Fruit fly (Drosophila melanogaster) whole organism, embryonic: ENCODE data around the gene CG11902.
A peak's percentile ranks its signal among the peaks of the same experiment; 100 is the strongest.

ENCODE experiments used
- BEAF-32 ChIP-seq: fragments of 200-800 bp; sonication (Bioruptor generic); optimal IDR thresholded peaks from 3 replicates; lab custom pipeline; 2017; ENCODE audit warnings: missing biosample characterization, missing genetic modification characterization, mild to moderate bottlenecking, moderate library complexity, missing genetic modification reagents
- Bdp1 ChIP-seq: fragments of 200-800 bp; sonication (Bioruptor generic); optimal IDR thresholded peaks from 3 replicates; lab custom pipeline; 2016; ENCODE audit warnings: missing biosample characterization, missing genetic modification characterization
- C15 ChIP-seq: fragments of 200-800 bp; sonication (Bioruptor generic); IDR thresholded peaks from 3 replicates; pipeline ENCODE4 v1.3.6; 2022; ENCODE audit warnings: missing biosample characterization, missing genetic modification characterization
- CG12155 ChIP-seq: fragments of 200-800 bp; sonication (Bioruptor generic); optimal IDR thresholded peaks from 3 replicates; lab custom pipeline; 2016; ENCODE audit warnings: missing biosample characterization, missing genetic modification characterization
- CG12769 ChIP-seq: fragments of 200-800 bp; sonication (Bioruptor generic); optimal IDR thresholded peaks from 2 replicates; lab custom pipeline; 2019; ENCODE audit warnings: missing biosample characterization, mild to moderate bottlenecking, missing genetic modification characterization, moderate library complexity
- CG13894 ChIP-seq: fragments of 200-800 bp; sonication (Bioruptor generic); optimal IDR thresholded peaks from 3 replicates; lab custom pipeline; 2018; ENCODE audit warnings: missing biosample characterization, mild to moderate bottlenecking, missing genetic modification characterization, moderate library complexity
- CG14441 ChIP-seq: fragments of 200-800 bp; sonication (Bioruptor generic); IDR thresholded peaks from 2 replicates; pipeline ENCODE4 v1.3.6; 2022; ENCODE audit warnings: missing biosample characterization, missing genetic modification characterization
- CG15073 ChIP-seq: fragments of 200-800 bp; sonication (Bioruptor generic); optimal IDR thresholded peaks from 2 replicates; lab custom pipeline; 2016; ENCODE audit warnings: missing biosample characterization, missing genetic modification characterization
- CG16779 ChIP-seq: fragments of 200-800 bp; sonication (Bioruptor generic); IDR thresholded peaks from 2 replicates; pipeline ENCODE4 v1.3.6; 2022; ENCODE audit warnings: missing biosample characterization, missing genetic modification characterization
- CG17385 ChIP-seq: fragments of 200-800 bp; sonication (Bioruptor generic); optimal IDR thresholded peaks from 3 replicates; lab custom pipeline; 2018; ENCODE audit warnings: missing biosample characterization, mild to moderate bottlenecking, missing genetic modification characterization
- CG3838 ChIP-seq: fragments of 200-800 bp; sonication (Bioruptor generic); optimal IDR thresholded peaks from 3 replicates; lab custom pipeline; 2016; ENCODE audit warnings: missing biosample characterization, missing genetic modification characterization
- CG5180 ChIP-seq: fragments of 200-800 bp; sonication (Bioruptor generic); optimal IDR thresholded peaks from 3 replicates; lab custom pipeline; 2017; ENCODE audit warnings: missing biosample characterization, missing genetic modification characterization, mild to moderate bottlenecking, moderate library complexity, missing genetic modification reagents
- CG6813 ChIP-seq: fragments of 200-800 bp; sonication (Bioruptor generic); optimal IDR thresholded peaks from 2 replicates; lab custom pipeline; 2017; ENCODE audit warnings: missing biosample characterization, missing genetic modification characterization, mild to moderate bottlenecking, moderate library complexity, missing genetic modification reagents
- CG7987 ChIP-seq: fragments of 200-800 bp; sonication (Bioruptor generic); optimal IDR thresholded peaks from 2 replicates; lab custom pipeline; 2018; ENCODE audit warnings: missing biosample characterization, mild to moderate bottlenecking, missing genetic modification characterization, moderate library complexity
- CG8281 ChIP-seq: fragments of 200-800 bp; sonication (Bioruptor generic); optimal IDR thresholded peaks from 2 replicates; lab custom pipeline; 2018; ENCODE audit warnings: missing biosample characterization, mild to moderate bottlenecking, missing genetic modification characterization, moderate library complexity
- CG9817 ChIP-seq: fragments of 200-800 bp; sonication (Bioruptor generic); optimal IDR thresholded peaks from 2 replicates; lab custom pipeline; 2018; ENCODE audit warnings: missing biosample characterization, mild to moderate bottlenecking, missing genetic modification characterization, moderate library complexity
- CkIIα-i1 ChIP-seq: fragments of 200-800 bp; sonication (Bioruptor generic); IDR thresholded peaks from 2 replicates; pipeline ENCODE4 v1.3.6; 2022; ENCODE audit warnings: missing biosample characterization, missing genetic modification characterization
- CrebB ChIP-seq: fragments of 200-800 bp; sonication (Bioruptor generic); optimal IDR thresholded peaks from 3 replicates; lab custom pipeline; 2018; ENCODE audit warnings: missing biosample characterization, mild to moderate bottlenecking, missing genetic modification characterization
- E2f1 ChIP-seq: fragments of 200-800 bp; sonication (Bioruptor generic); IDR thresholded peaks from 2 replicates; pipeline ENCODE4 v1.3.6; 2022; ENCODE audit warnings: missing biosample characterization, missing genetic modification characterization
- Gsc ChIP-seq: fragments of 200-800 bp; sonication (Bioruptor generic); IDR thresholded peaks from 2 replicates; pipeline ENCODE4 v1.3.6; 2022; ENCODE audit warnings: missing biosample characterization, missing genetic modification characterization
- H2.0 ChIP-seq: fragments of 200-800 bp; sonication (Bioruptor generic); IDR thresholded peaks from 2 replicates; pipeline ENCODE4 v1.3.6; 2022; ENCODE audit warnings: missing biosample characterization, missing genetic modification characterization
- HHEX ChIP-seq: fragments of 200-800 bp; sonication (Bioruptor generic); optimal IDR thresholded peaks from 3 replicates; lab custom pipeline; 2017; ENCODE audit warnings: missing biosample characterization, mild to moderate bottlenecking, missing genetic modification characterization, missing genetic modification reagents
- HLHmδ ChIP-seq: fragments of 200-800 bp; sonication (Bioruptor generic); optimal IDR thresholded peaks from 2 replicates; lab custom pipeline; 2018; ENCODE audit warnings: missing biosample characterization, mild to moderate bottlenecking, missing genetic modification characterization, moderate library complexity
- Hmx ChIP-seq: fragments of 200-800 bp; sonication (Bioruptor generic); optimal IDR thresholded peaks from 2 replicates; lab custom pipeline; 2016; ENCODE audit warnings: missing biosample characterization, missing genetic modification characterization
- Hr51 ChIP-seq, 2 experiments: fragments of 200-800 bp; sonication (Bioruptor generic); optimal IDR thresholded peaks; 2 replicates in 1 of 2; 3 replicates in 1 of 2; lab custom pipeline; 2016 to 2018; ENCODE audit warnings: missing biosample characterization in 2 of 2, missing genetic modification characterization in 2 of 2, mild to moderate bottlenecking in 1 of 2, moderate library complexity in 1 of 2
- Jarid2 ChIP-seq: fragments of 200-800 bp; sonication (Bioruptor generic); optimal IDR thresholded peaks from 3 replicates; lab custom pipeline; 2017; ENCODE audit warnings: mild to moderate bottlenecking, missing biosample characterization, missing genetic modification reagents, missing genetic modification characterization
- MBD-R2 ChIP-seq: fragments of 200-800 bp; sonication (Bioruptor generic); IDR thresholded peaks from 2 replicates; pipeline ENCODE4 v1.3.6; 2022; ENCODE audit warnings: missing biosample characterization, missing genetic modification characterization
- Med ChIP-seq: fragments of 200-800 bp; sonication (Bioruptor generic); peaks from one replicate; lab custom pipeline; 2016; ENCODE audit warnings: missing biosample characterization, missing genetic modification characterization, mild to moderate bottlenecking, inconsistent platforms, moderate library complexity
- Ssrp ChIP-seq: fragments of 200-800 bp; sonication (Bioruptor generic); optimal IDR thresholded peaks from 2 replicates; lab custom pipeline; 2018; ENCODE audit warnings: missing biosample characterization, mild to moderate bottlenecking, missing genetic modification characterization, moderate library complexity
- YL-1 ChIP-seq: fragments of 200-800 bp; sonication (Bioruptor generic); optimal IDR thresholded peaks from 3 replicates; lab custom pipeline; 2017; ENCODE audit warnings: missing biosample characterization, mild to moderate bottlenecking, missing genetic modification characterization
- bowl ChIP-seq: fragments of 200-800 bp; sonication (Bioruptor generic); IDR thresholded peaks from 2 replicates; pipeline ENCODE4 v1.3.6; 2022; ENCODE audit warnings: missing biosample characterization, missing genetic modification characterization
- cad ChIP-seq: fragments of >200 bp; optimal IDR thresholded peaks from 2 replicates; lab custom pipeline; 2017; ENCODE audit warnings: missing biosample characterization, missing genetic modification characterization
- cg ChIP-seq: fragments of 200-800 bp; sonication (Bioruptor generic); optimal IDR thresholded peaks from 3 replicates; lab custom pipeline; 2019; ENCODE audit warnings: missing biosample characterization, mild to moderate bottlenecking, missing genetic modification characterization, moderate library complexity
- ci ChIP-seq: fragments of 200-800 bp; sonication (Bioruptor generic); IDR thresholded peaks from 3 replicates; pipeline ENCODE4 v1.3.6; 2022; ENCODE audit warnings: missing biosample characterization, missing genetic modification characterization
- dpn ChIP-seq, 2 experiments: fragments of 200-800 bp; sonication (Bioruptor generic); optimal IDR thresholded peaks; 3 replicates each; lab custom pipeline; 2016; ENCODE audit warnings: missing biosample characterization in 2 of 2, missing genetic modification characterization in 2 of 2
- emc ChIP-seq: fragments of 200-800 bp; sonication (Bioruptor generic); optimal IDR thresholded peaks from 2 replicates; lab custom pipeline; 2016; ENCODE audit warnings: missing biosample characterization, missing genetic modification characterization
- ems ChIP-seq: fragments of 200-800 bp; sonication (Bioruptor generic); optimal IDR thresholded peaks from 3 replicates; lab custom pipeline; 2016; ENCODE audit warnings: missing biosample characterization, missing genetic modification characterization
- exex ChIP-seq: fragments of 200-800 bp; sonication (Bioruptor generic); optimal IDR thresholded peaks from 4 replicates; lab custom pipeline; 2018; ENCODE audit warnings: missing biosample characterization, mild to moderate bottlenecking, missing genetic modification characterization, moderate library complexity
- insv ChIP-seq, 2 experiments: fragments of 200-800 bp; sonication (Bioruptor generic); optimal IDR thresholded peaks; 3 replicates each; lab custom pipeline; 2016 to 2018; ENCODE audit warnings: missing biosample characterization in 2 of 2, missing genetic modification characterization in 2 of 2
- lab ChIP-seq: fragments of 200-800 bp; sonication (Bioruptor generic); optimal IDR thresholded peaks from 3 replicates; lab custom pipeline; 2017; ENCODE audit warnings: missing biosample characterization, missing genetic modification characterization, mild to moderate bottlenecking, moderate library complexity, missing genetic modification reagents
- pum ChIP-seq: fragments of 200-800 bp; sonication (Bioruptor generic); optimal IDR thresholded peaks from 2 replicates; lab custom pipeline; 2016; ENCODE audit warnings: missing biosample characterization, missing genetic modification characterization
- sc ChIP-seq, 3 experiments: fragments of >200 bp in 2 of 3; fragments of 200-800 bp in 1 of 3; sonication (Bioruptor generic) in 1 of 3; optimal IDR thresholded peaks; 2 replicates in 2 of 3; 3 replicates in 1 of 3; lab custom pipeline; 2017; ENCODE audit warnings: mild to moderate bottlenecking in 1 of 3, missing biosample characterization in 1 of 3, missing genetic modification characterization in 1 of 3, missing genetic modification reagents in 1 of 3
- schlank ChIP-seq: fragments of 200-800 bp; sonication (Bioruptor generic); optimal IDR thresholded peaks from 2 replicates; lab custom pipeline; 2018; ENCODE audit warnings: missing biosample characterization, mild to moderate bottlenecking, missing genetic modification characterization
- sd ChIP-seq: fragments of 200-800 bp; sonication (Bioruptor generic); optimal IDR thresholded peaks from 3 replicates; lab custom pipeline; 2018; ENCODE audit warnings: missing biosample characterization, mild to moderate bottlenecking, missing genetic modification characterization, moderate library complexity
- sens-2 ChIP-seq: fragments of 200-800 bp; sonication (Bioruptor generic); IDR thresholded peaks from 2 replicates; pipeline ENCODE4 v1.3.6; 2022; ENCODE audit warnings: missing biosample characterization, missing genetic modification characterization
- sqz ChIP-seq: fragments of 200-800 bp; sonication (Bioruptor generic); optimal IDR thresholded peaks from 3 replicates; lab custom pipeline; 2018; ENCODE audit warnings: missing biosample characterization, mild to moderate bottlenecking, missing genetic modification characterization
- sug ChIP-seq: fragments of 200-800 bp; optimal IDR thresholded peaks from 2 replicates; lab custom pipeline; 2019; ENCODE audit warnings: missing biosample characterization, mild to moderate bottlenecking, missing genetic modification characterization, moderate library complexity
- tin ChIP-seq: fragments of 200-800 bp; sonication (Bioruptor generic); optimal IDR thresholded peaks from 3 replicates; lab custom pipeline; 2016; ENCODE audit warnings: missing biosample characterization, missing genetic modification characterization
- tll ChIP-seq, 2 experiments: fragments of 200-800 bp in 1 of 2; fragments of >200 bp in 1 of 2; sonication (Bioruptor generic) in 1 of 2; optimal IDR thresholded peaks; 2 replicates each; lab custom pipeline; 2017 to 2019; ENCODE audit warnings: missing biosample characterization in 2 of 2, missing genetic modification characterization in 2 of 2, mild to moderate bottlenecking in 1 of 2, moderate library complexity in 1 of 2
- toy ChIP-seq: fragments of 200-800 bp; sonication (Bioruptor generic); IDR thresholded peaks from 2 replicates; pipeline ENCODE4 v1.3.6; 2022; ENCODE audit warnings: missing biosample characterization, missing genetic modification characterization
- yki ChIP-seq: fragments of >200 bp; optimal IDR thresholded peaks from 3 replicates; lab custom pipeline; 2018

CG11902 gene

dm6 chr3R:25308228-25308627 is 26.8 kb upstream of the CG11902 start, which contains the start of gene CG10550 (continued):
- no peak for TF ChIP-seq C15 (GFP tag; lab: Robert Waterston, UW)
- peak; percentile 11 for TF ChIP-seq Med (GFP tag; lab: Kevin White, UChicago)
- peak; percentile 38 for TF ChIP-seq sug (tag; lab: Kevin White, UChicago)
- no peak for TF ChIP-seq ci (GFP tag; lab: Robert Waterston, UW)
- TF ChIP-seq tin (GFP tag; lab: Kevin White, UChicago), result no peak
- peak; percentile 51 for TF ChIP-seq CG12769 (tag; lab: Kevin White, UChicago)
- peak; percentile 61 for TF ChIP-seq cg (GFP tag; lab: Kevin White, UChicago)
- no peak for TF ChIP-seq Ssrp (tag; lab: Kevin White, UChicago)
- no peak for TF ChIP-seq CG15073 (GFP tag; lab: Kevin White, UChicago)
- TF ChIP-seq CkIIα-i1 (GFP tag; lab: Robert Waterston, UW), result no peak
- no peak for TF ChIP-seq CG7987 (GFP tag; lab: Kevin White, UChicago)
- no peak for TF ChIP-seq CrebB (tag; lab: Kevin White, UChicago)
- no peak for TF ChIP-seq HLHmδ (GFP tag; lab: Kevin White, UChicago)
- TF ChIP-seq lab (GFP tag; lab: Kevin White, UChicago), result peak; percentile 2
- peak; percentile 41 for TF ChIP-seq exex (tag; lab: Kevin White, UChicago)
- TF ChIP-seq Jarid2 (GFP tag; lab: Kevin White, UChicago), result peak; percentile 46
- no peak for TF ChIP-seq H2.0 (GFP tag; lab: Robert Waterston, UW)
- TF ChIP-seq CG17385, result no peak
- no peak for TF ChIP-seq MBD-R2
- no peak for TF ChIP-seq CG12155 (GFP tag; lab: Kevin White, UChicago)
- TF ChIP-seq Hmx (GFP tag; lab: Kevin White, UChicago), result no peak
- no peak for TF ChIP-seq CG3838 (GFP tag; lab: Kevin White, UChicago)
- TF ChIP-seq CG9817 (tag; lab: Kevin White, UChicago), result no peak
- TF ChIP-seq sd (tag; lab: Kevin White, UChicago), result peak; percentile 43
- TF ChIP-seq sqz (GFP tag; lab: Kevin White, UChicago), result no peak
- no peak for TF ChIP-seq yki (lab: Kevin White, UChicago)
- TF ChIP-seq CG13894, result peak; percentile 37
- TF ChIP-seq bowl (GFP tag; lab: Robert Waterston, UW), result no peak
- TF ChIP-seq dpn (GFP tag; optimal IDR thresholded peaks at IDR 0.05; lab: Kevin White, UChicago), result no peak
- TF ChIP-seq YL-1 (GFP tag; lab: Kevin White, UChicago), result no peak
- no peak for TF ChIP-seq HHEX (GFP tag; lab: Kevin White, UChicago)
- no peak for TF ChIP-seq sc (optimal IDR thresholded peaks at IDR 0.05; lab: Kevin White, UChicago)
- TF ChIP-seq sc (GFP tag; optimal IDR thresholded peaks at IDR 0.05; lab: Kevin White, UChicago), result no peak
- TF ChIP-seq Gsc (GFP tag; lab: Robert Waterston, UW), result no peak
- TF ChIP-seq CG8281 (tag; lab: Kevin White, UChicago), result no peak
- no peak for TF ChIP-seq sens-2 (GFP tag; lab: Robert Waterston, UW)
- TF ChIP-seq tll (GFP tag; optimal IDR thresholded peaks at IDR 0.05; lab: Kevin White, UChicago), result no peak
- TF ChIP-seq CG16779 (GFP tag; lab: Robert Waterston, UW), result no peak

- no peak for TF ChIP-seq cad (GFP tag; lab: Kevin White, UChicago)
- TF ChIP-seq CG5180 (GFP tag; lab: Kevin White, UChicago), result no peak
- no peak for TF ChIP-seq schlank (tag; lab: Kevin White, UChicago)
- no peak for TF ChIP-seq CG14441 (GFP tag; lab: Robert Waterston, UW)
- peak; percentile 69 for TF ChIP-seq sug (tag; lab: Kevin White, UChicago)
- TF ChIP-seq insv (GFP tag; optimal IDR thresholded peaks at IDR 0.05; lab: Kevin White, UChicago), result no peak
- no peak for TF ChIP-seq emc (GFP tag; lab: Kevin White, UChicago)
- TF ChIP-seq Hr51 (GFP tag; optimal IDR thresholded peaks at IDR 0.05; lab: Kevin White, UChicago), result no peak
- no peak for TF ChIP-seq CG6813
- no peak for TF ChIP-seq ems (GFP tag; lab: Kevin White, UChicago)
- no peak for TF ChIP-seq toy
- no peak for TF ChIP-seq E2f1 (GFP tag; lab: Robert Waterston, UW)
- TF ChIP-seq BEAF-32, result no peak
- no peak for TF ChIP-seq pum (GFP tag; lab: Kevin White, UChicago)
- TF ChIP-seq Bdp1 (GFP tag; lab: Kevin White, UChicago), result no peak
Observed at dm6 chr3R:25309175-25309574, 25.9 kb upstream of the CG11902 start.
